Fruit fly (Drosophila melanogaster) whole organism, wandering third instar larva: ENCODE measurements around the gene Phs.
A peak's percentile ranks its signal among the peaks of the same experiment; 100 is the strongest.

Source experiments
- Vsx2 ChIP-seq: fragments of 200-300, 225-300 bp; sonication (Bioruptor generic); optimal IDR thresholded peaks from 2 replicates; lab custom pipeline; 2018; ENCODE audit warnings: missing biosample characterization, missing genetic modification characterization; ENCODE audit not compliant: partially characterized antibody
- br ChIP-seq: fragments of 200-800 bp; sonication (Bioruptor generic); optimal IDR thresholded peaks from 2 replicates; lab custom pipeline; 2016; ENCODE audit warnings: missing biosample characterization, missing genetic modification characterization

- TF ChIP-seq br (GFP tag; lab: Kevin White, UChicago) (peak; percentile 27), Vsx2 (GFP tag; lab: Kevin White, UChicago) (no peak)
These were observed 25.5 kb upstream of the Phs start for dm6 chr3L:15594093-15594653.
